Worm (Caenorhabditis elegans) whole organism, mixed stage, embryonic: ENCODE data around the gene clec-34.

Experiments used
- bed-3 ChIP-seq: fragments of 200-800 bp; sonication (Bioruptor generic); optimal IDR thresholded peaks from 3 replicates; lab custom pipeline; 2018; ENCODE audit warnings: mild to moderate bottlenecking, missing genetic modification characterization, moderate library complexity, missing compliant biosample characterization
- blmp-1 ChIP-seq: fragments of 150-350 bp; optimal IDR thresholded peaks from 2 replicates; lab custom pipeline; 2014; ENCODE audit warnings: missing biosample characterization, missing genetic modification characterization
- ceh-39 ChIP-seq: fragments of 150-350 bp; optimal IDR thresholded peaks from 2 replicates; lab custom pipeline; 2014; ENCODE audit warnings: missing biosample characterization, missing genetic modification characterization
- ceh-83 ChIP-seq: fragments of 200-800 bp; sonication (Bioruptor generic); optimal IDR thresholded peaks from 2 replicates; lab custom pipeline; 2018; ENCODE audit warnings: mild to moderate bottlenecking, missing genetic modification characterization, missing compliant biosample characterization
- ces-1 ChIP-seq: fragments of 150-350 bp; optimal IDR thresholded peaks from 2 replicates; lab custom pipeline; 2014; ENCODE audit warnings: missing biosample characterization, missing genetic modification reagents, missing genetic modification characterization
- cnd-1 ChIP-seq: fragments of 200-800 bp; sonication (Bioruptor generic); optimal IDR thresholded peaks from 2 replicates; lab custom pipeline; 2018; ENCODE audit warnings: mild to moderate bottlenecking, missing genetic modification characterization, missing compliant biosample characterization
- drap-1 ChIP-seq: fragments of 200-800 bp; sonication (Bioruptor generic); optimal IDR thresholded peaks from 3 replicates; lab custom pipeline; 2018; ENCODE audit warnings: mild to moderate bottlenecking, missing genetic modification characterization, missing compliant biosample characterization
- elt-1 ChIP-seq: sonication (generic microtip); optimal IDR thresholded peaks from 2 replicates; lab custom pipeline; 2017; ENCODE audit warnings: missing genetic modification characterization, mild to moderate bottlenecking, missing compliant biosample characterization, antibody characterized with exemption, moderate library complexity, borderline replicate concordance; ENCODE audit not compliant: insufficient read depth
- flh-1 ChIP-seq: fragments of 200-800 bp; sonication (Bioruptor generic); optimal IDR thresholded peaks from 2 replicates; lab custom pipeline; 2018; ENCODE audit warnings: mild to moderate bottlenecking, missing genetic modification characterization, moderate library complexity, missing compliant biosample characterization
- hlh-1 ChIP-seq: fragments of 150-350 bp; optimal IDR thresholded peaks from 2 replicates; lab custom pipeline; 2014; ENCODE audit warnings: missing biosample characterization, missing genetic modification reagents, missing genetic modification characterization
- lin-13 ChIP-seq: fragments of 150-350 bp; optimal IDR thresholded peaks from 2 replicates; lab custom pipeline; 2014; ENCODE audit warnings: missing biosample characterization, missing genetic modification characterization
- lin-32 ChIP-seq: fragments of 200-800 bp; sonication (Bioruptor generic); optimal IDR thresholded peaks from 2 replicates; lab custom pipeline; 2018; ENCODE audit warnings: mild to moderate bottlenecking, missing genetic modification characterization, missing compliant biosample characterization
- lsy-2 ChIP-seq: fragments of 150-350 bp; optimal IDR thresholded peaks from 2 replicates; lab custom pipeline; 2014; ENCODE audit warnings: missing biosample characterization, missing genetic modification characterization
- mab-5 ChIP-seq: fragments of 150-350 bp; optimal IDR thresholded peaks from 2 replicates; lab custom pipeline; 2014; ENCODE audit warnings: missing biosample characterization, missing genetic modification characterization
- mep-1 ChIP-seq: fragments of 150-350 bp; optimal IDR thresholded peaks from 2 replicates; lab custom pipeline; 2017; ENCODE audit warnings: missing biosample characterization, missing genetic modification reagents, missing genetic modification characterization, inconsistent platforms
- nhr-12 ChIP-seq: fragments of 150-350 bp; optimal IDR thresholded peaks from 2 replicates; lab custom pipeline; 2014; ENCODE audit warnings: missing biosample characterization, missing genetic modification characterization
- nhr-2 ChIP-seq: fragments of 150-350 bp; optimal IDR thresholded peaks from 2 replicates; lab custom pipeline; 2014; ENCODE audit warnings: missing biosample characterization, missing genetic modification characterization
- nhr-237 ChIP-seq: fragments of 150-350 bp; optimal IDR thresholded peaks from 2 replicates; lab custom pipeline; 2014; ENCODE audit warnings: missing biosample characterization, missing genetic modification characterization
- nhr-28 ChIP-seq: fragments of 150-350 bp; optimal IDR thresholded peaks from 2 replicates; lab custom pipeline; 2014; ENCODE audit warnings: missing biosample characterization, missing genetic modification characterization
- nhr-76 ChIP-seq: sonication (generic microtip); optimal IDR thresholded peaks from 2 replicates; lab custom pipeline; 2017; ENCODE audit warnings: missing biosample characterization, missing genetic modification characterization
- pha-4 ChIP-seq: fragments of 150-350 bp; optimal IDR thresholded peaks from 2 replicates; lab custom pipeline; 2018; ENCODE audit warnings: missing biosample characterization, missing genetic modification reagents, missing genetic modification characterization
- sem-2 ChIP-seq: fragments of 200-800 bp; sonication (Bioruptor generic); optimal IDR thresholded peaks from 2 replicates; lab custom pipeline; 2018; ENCODE audit warnings: mild to moderate bottlenecking, missing genetic modification characterization, missing compliant biosample characterization
- sptf-1 ChIP-seq: sonication (generic microtip); optimal IDR thresholded peaks from 2 replicates; lab custom pipeline; 2017; ENCODE audit warnings: mild to moderate bottlenecking, missing genetic modification characterization, moderate library complexity, missing compliant biosample characterization
- tbx-8 ChIP-seq: fragments of 200-800 bp; sonication (Bioruptor generic); optimal IDR thresholded peaks from 2 replicates; lab custom pipeline; 2018; ENCODE audit warnings: mild to moderate bottlenecking, missing genetic modification characterization, moderate library complexity, missing compliant biosample characterization
- unc-120 ChIP-seq: sonication (generic microtip); optimal IDR thresholded peaks from 2 replicates; lab custom pipeline; 2017; ENCODE audit warnings: missing genetic modification characterization, missing compliant biosample characterization; ENCODE audit not compliant: poor library complexity, severe bottlenecking
- unc-39 ChIP-seq: fragments of 150-350 bp; optimal IDR thresholded peaks from 2 replicates; lab custom pipeline; 2014; ENCODE audit warnings: missing biosample characterization, missing genetic modification characterization
- unc-62 ChIP-seq: fragments of 150-350 bp; optimal IDR thresholded peaks from 2 replicates; lab custom pipeline; 2014; ENCODE audit warnings: missing biosample characterization, missing genetic modification reagents, missing genetic modification characterization
- ztf-11 ChIP-seq: fragments of 150-350 bp; optimal IDR thresholded peaks from 2 replicates; lab custom pipeline; 2014; ENCODE audit warnings: missing biosample characterization, missing genetic modification characterization

The clec-34 gene

ce11 chrV:16735518-16735917 lies at the start of gene clec-34, which contains the start of gene clec-38:
Gene clec-34, plus strand, starts transcription at chrV:16735765.
Gene clec-38, minus strand, starts transcription at chrV:16735618.
- no peak for TF ChIP-seq sptf-1
- TF ChIP-seq nhr-76 (tag; lab: Kevin White, UChicago) = no peak
- no peak for TF ChIP-seq ces-1 (GFP tag; lab: Kevin White, UChicago)
- no peak for TF ChIP-seq lsy-2 (tag; lab: Kevin White, UChicago)
- TF ChIP-seq mab-5 (tag; lab: Kevin White, UChicago) = no peak
- TF ChIP-seq pha-4 (tag; lab: Kevin White, UChicago) = no peak

DNA sequence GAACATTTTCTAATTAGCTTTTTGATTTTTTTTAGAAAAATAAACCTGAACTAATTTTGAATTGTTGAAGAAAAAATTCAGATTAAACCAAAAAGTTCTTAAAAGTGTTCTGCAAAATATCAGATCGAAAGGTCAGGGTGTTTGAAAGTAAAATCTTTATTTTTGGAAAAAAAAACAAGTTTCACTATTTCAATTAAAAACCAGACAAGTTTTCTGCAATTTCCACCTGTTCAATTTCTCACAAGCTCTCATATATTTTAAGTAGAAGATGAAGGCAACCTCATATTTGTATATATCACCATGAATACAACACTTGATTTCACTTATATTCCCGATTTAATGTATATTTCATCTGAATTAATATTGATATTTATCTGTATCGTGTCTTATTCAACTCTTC lies 48.3 kb upstream of the clec-34 start, which contains the start of gene srz-102:
Gene srz-102, plus strand, starts transcription at position 301 of the 400 bp plus-strand sequence.
- TF ChIP-seq nhr-2 = no peak
- TF ChIP-seq elt-1 (tag; lab: Kevin White, UChicago) = no peak
- TF ChIP-seq lin-13 (tag; lab: Kevin White, UChicago) = no peak
- TF ChIP-seq unc-39 (tag; lab: Kevin White, UChicago) = no peak
- TF ChIP-seq ces-1 (GFP tag; lab: Kevin White, UChicago) = no peak

DNA sequence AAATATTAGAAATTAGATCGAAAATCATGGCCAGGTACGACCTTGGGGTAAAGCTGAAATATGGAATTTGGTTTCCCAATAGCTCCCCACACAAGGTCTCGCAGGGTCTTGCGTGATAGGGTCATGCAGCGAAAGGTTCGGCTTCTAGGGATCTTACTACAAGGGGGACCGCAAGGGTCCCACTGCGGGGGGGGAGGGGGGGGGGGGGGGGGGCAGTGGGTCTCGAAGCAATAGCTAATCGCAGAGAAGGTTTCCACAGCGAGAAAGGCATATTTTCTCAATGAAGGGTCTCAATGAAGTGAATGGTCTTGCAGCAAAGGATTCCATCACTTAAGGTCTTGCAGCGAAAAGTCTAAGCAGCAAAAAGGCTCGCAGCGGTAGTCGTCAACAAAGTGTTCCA lies 42.6 kb upstream of the clec-34 start:
- TF ChIP-seq sptf-1 = no peak
- TF ChIP-seq unc-62 (GFP tag; lab: Kevin White, UChicago) = no peak

- TF ChIP-seq pha-4 (tag; lab: Kevin White, UChicago) = no peak
- no peak for TF ChIP-seq unc-120 (tag; lab: Kevin White, UChicago)
- TF ChIP-seq flh-1 = no peak
- no peak for TF ChIP-seq hlh-1 (tag; lab: Kevin White, UChicago)
- TF ChIP-seq tbx-8 (GFP tag; lab: Kevin White, UChicago) = no peak
- no peak for TF ChIP-seq lin-32
- TF ChIP-seq ztf-11 = no peak
- TF ChIP-seq bed-3 (GFP tag; lab: Kevin White, UChicago) = no peak
- no peak for TF ChIP-seq ceh-83 (GFP tag; lab: Kevin White, UChicago)
- no peak for TF ChIP-seq lsy-2 (tag; lab: Kevin White, UChicago)
- no peak for TF ChIP-seq blmp-1
- no peak for TF ChIP-seq nhr-237 (tag; lab: Kevin White, UChicago)
- no peak for TF ChIP-seq ces-1 (GFP tag; lab: Kevin White, UChicago)
- no peak for TF ChIP-seq nhr-28 (tag; lab: Kevin White, UChicago)
- TF ChIP-seq nhr-2 = no peak
- TF ChIP-seq unc-62 (GFP tag; lab: Kevin White, UChicago) = no peak
- no peak for TF ChIP-seq mep-1 (tag; lab: Kevin White, UChicago)
- no peak for TF ChIP-seq nhr-12 (tag; lab: Kevin White, UChicago)
- TF ChIP-seq, all 35 proteins: peak for 0
Measured at ce11 chrV:16693732-16694131, 41.8 kb upstream of the clec-34 start, which contains the start of gene srw-42. Gene srw-42, minus strand, starts transcription at chrV:16693832.

DNA sequence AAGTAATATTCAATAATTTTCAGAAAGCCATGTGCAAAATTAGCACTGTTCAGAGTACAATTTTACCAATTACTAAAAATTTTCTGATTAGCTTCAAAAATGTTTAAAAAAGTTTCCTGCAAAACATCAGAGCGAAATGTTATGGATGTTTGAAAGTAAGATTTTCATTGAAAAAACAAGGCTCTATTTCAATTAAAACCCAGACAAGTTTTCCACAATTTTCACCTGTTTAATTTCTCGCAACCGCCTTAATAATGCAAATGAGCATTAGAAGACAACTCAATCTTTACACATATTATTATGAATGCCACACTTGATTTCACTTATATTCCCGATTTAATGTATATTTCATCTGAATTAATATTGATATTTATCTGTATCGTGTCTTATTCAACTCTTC lies 41.0 kb upstream of the clec-34 start, which contains the start of gene srz-101:
Gene srz-101, plus strand, starts transcription at position 301 of the 400 bp plus-strand sequence.
- TF ChIP-seq unc-39 (tag; lab: Kevin White, UChicago) (no peak), lin-32 (no peak), nhr-2 (no peak), drap-1 (no peak), ces-1 (GFP tag; lab: Kevin White, UChicago) (no peak), bed-3 (GFP tag; lab: Kevin White, UChicago) (no peak), lin-13 (tag; lab: Kevin White, UChicago) (no peak), unc-120 (tag; lab: Kevin White, UChicago) (no peak), nhr-76 (tag; lab: Kevin White, UChicago) (no peak), ceh-83 (GFP tag; lab: Kevin White, UChicago) (no peak), ztf-11 (no peak), hlh-1 (tag; lab: Kevin White, UChicago) (no peak), nhr-28 (tag; lab: Kevin White, UChicago) (no peak), unc-62 (GFP tag; lab: Kevin White, UChicago) (no peak)

- no peak for TF ChIP-seq ces-1 (GFP tag; lab: Kevin White, UChicago)
- TF ChIP-seq sem-2 (GFP tag; lab: Kevin White, UChicago) = no peak
- no peak for TF ChIP-seq nhr-76 (tag; lab: Kevin White, UChicago)
Measured at ce11 chrV:16695499-16695898, 40.1 kb upstream of the clec-34 start.

DNA sequence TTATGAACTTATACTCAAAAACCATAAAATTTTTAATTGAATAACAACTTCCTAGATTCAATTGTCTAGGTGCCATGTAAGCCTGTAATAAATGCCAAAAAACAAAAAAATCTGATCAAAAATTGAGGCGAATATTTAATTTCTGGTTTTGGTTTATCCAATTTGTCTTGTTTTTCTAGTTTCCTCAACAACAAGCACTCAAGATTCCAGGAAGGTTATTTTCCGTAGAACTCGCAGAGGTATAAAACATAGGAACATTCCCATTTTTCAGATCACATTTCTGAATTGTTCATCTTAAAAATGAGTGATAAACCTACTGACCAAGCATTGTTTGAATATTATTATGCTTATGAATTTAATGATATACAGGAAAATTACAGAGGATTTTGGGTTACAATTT lies 38.4 kb upstream of the clec-34 start, which contains the start of gene srw-41:
Gene srw-41, plus strand, starts transcription at position 301 of the 400 bp plus-strand sequence.
- TF ChIP-seq nhr-237 (tag; lab: Kevin White, UChicago) (no peak), ceh-83 (GFP tag; lab: Kevin White, UChicago) (no peak), ceh-39 (tag; lab: Kevin White, UChicago) (no peak), sptf-1 (no peak), lin-32 (no peak), unc-62 (GFP tag; lab: Kevin White, UChicago) (no peak), cnd-1 (no peak), nhr-28 (tag; lab: Kevin White, UChicago) (no peak)
